Worm (Caenorhabditis elegans) whole organism, mixed stage, embryonic: ENCODE measurements around the gene tap-1.
A peak's percentile ranks its signal among the peaks of the same experiment; 100 is the strongest.

Experiments
- M03D4.4 ChIP-seq: sonication (generic microtip); optimal IDR thresholded peaks from 2 replicates; lab custom pipeline; 2017; ENCODE audit warnings: mild to moderate bottlenecking, missing genetic modification characterization, missing compliant biosample characterization
- bed-3 ChIP-seq: fragments of 200-800 bp; sonication (Bioruptor generic); optimal IDR thresholded peaks from 3 replicates; lab custom pipeline; 2018; ENCODE audit warnings: mild to moderate bottlenecking, missing genetic modification characterization, moderate library complexity, missing compliant biosample characterization
- blmp-1 ChIP-seq: fragments of 150-350 bp; optimal IDR thresholded peaks from 2 replicates; lab custom pipeline; 2014; ENCODE audit warnings: missing biosample characterization, missing genetic modification characterization
- ceh-39 ChIP-seq: fragments of 150-350 bp; optimal IDR thresholded peaks from 2 replicates; lab custom pipeline; 2014; ENCODE audit warnings: missing biosample characterization, missing genetic modification characterization
- ceh-43 ChIP-seq: fragments of 200-800 bp; sonication (Bioruptor generic); optimal IDR thresholded peaks from 2 replicates; lab custom pipeline; 2018; ENCODE audit warnings: mild to moderate bottlenecking, missing genetic modification characterization, moderate library complexity, missing compliant biosample characterization
- ceh-83 ChIP-seq: fragments of 200-800 bp; sonication (Bioruptor generic); optimal IDR thresholded peaks from 2 replicates; lab custom pipeline; 2018; ENCODE audit warnings: mild to moderate bottlenecking, missing genetic modification characterization, missing compliant biosample characterization
- ces-1 ChIP-seq: fragments of 150-350 bp; optimal IDR thresholded peaks from 2 replicates; lab custom pipeline; 2014; ENCODE audit warnings: missing biosample characterization, missing genetic modification reagents, missing genetic modification characterization
- cnd-1 ChIP-seq: fragments of 200-800 bp; sonication (Bioruptor generic); optimal IDR thresholded peaks from 2 replicates; lab custom pipeline; 2018; ENCODE audit warnings: mild to moderate bottlenecking, missing genetic modification characterization, missing compliant biosample characterization
- drap-1 ChIP-seq: fragments of 200-800 bp; sonication (Bioruptor generic); optimal IDR thresholded peaks from 3 replicates; lab custom pipeline; 2018; ENCODE audit warnings: mild to moderate bottlenecking, missing genetic modification characterization, missing compliant biosample characterization
- elt-1 ChIP-seq: sonication (generic microtip); optimal IDR thresholded peaks from 2 replicates; lab custom pipeline; 2017; ENCODE audit warnings: missing genetic modification characterization, mild to moderate bottlenecking, missing compliant biosample characterization, antibody characterized with exemption, moderate library complexity, borderline replicate concordance; ENCODE audit not compliant: insufficient read depth
- elt-3 ChIP-seq: fragments of 150-350 bp; optimal IDR thresholded peaks from 2 replicates; lab custom pipeline; 2014; ENCODE audit warnings: missing biosample characterization, missing genetic modification characterization
- flh-1 ChIP-seq: fragments of 200-800 bp; sonication (Bioruptor generic); optimal IDR thresholded peaks from 2 replicates; lab custom pipeline; 2018; ENCODE audit warnings: mild to moderate bottlenecking, missing genetic modification characterization, moderate library complexity, missing compliant biosample characterization
- ham-2 ChIP-seq: fragments of 200-800 bp; sonication (Bioruptor generic); optimal IDR thresholded peaks from 2 replicates; lab custom pipeline; 2018; ENCODE audit warnings: mild to moderate bottlenecking, missing genetic modification characterization, missing compliant biosample characterization
- hlh-1 ChIP-seq: fragments of 150-350 bp; optimal IDR thresholded peaks from 2 replicates; lab custom pipeline; 2014; ENCODE audit warnings: missing biosample characterization, missing genetic modification reagents, missing genetic modification characterization
- lin-13 ChIP-seq: fragments of 150-350 bp; optimal IDR thresholded peaks from 2 replicates; lab custom pipeline; 2014; ENCODE audit warnings: missing biosample characterization, missing genetic modification characterization
- lin-32 ChIP-seq: fragments of 200-800 bp; sonication (Bioruptor generic); optimal IDR thresholded peaks from 2 replicates; lab custom pipeline; 2018; ENCODE audit warnings: mild to moderate bottlenecking, missing genetic modification characterization, missing compliant biosample characterization
- lsy-2 ChIP-seq: fragments of 150-350 bp; optimal IDR thresholded peaks from 2 replicates; lab custom pipeline; 2014; ENCODE audit warnings: missing biosample characterization, missing genetic modification characterization
- mab-5 ChIP-seq: fragments of 150-350 bp; optimal IDR thresholded peaks from 2 replicates; lab custom pipeline; 2014; ENCODE audit warnings: missing biosample characterization, missing genetic modification characterization
- mep-1 ChIP-seq: fragments of 150-350 bp; optimal IDR thresholded peaks from 2 replicates; lab custom pipeline; 2017; ENCODE audit warnings: missing biosample characterization, missing genetic modification reagents, missing genetic modification characterization, inconsistent platforms
- mls-2 ChIP-seq: sonication (generic microtip); optimal IDR thresholded peaks from 2 replicates; lab custom pipeline; 2016; ENCODE audit warnings: mild to moderate bottlenecking, missing genetic modification characterization, moderate library complexity, missing compliant biosample characterization
- nhr-12 ChIP-seq: fragments of 150-350 bp; optimal IDR thresholded peaks from 2 replicates; lab custom pipeline; 2014; ENCODE audit warnings: missing biosample characterization, missing genetic modification characterization
- nhr-2 ChIP-seq: fragments of 150-350 bp; optimal IDR thresholded peaks from 2 replicates; lab custom pipeline; 2014; ENCODE audit warnings: missing biosample characterization, missing genetic modification characterization
- nhr-237 ChIP-seq: fragments of 150-350 bp; optimal IDR thresholded peaks from 2 replicates; lab custom pipeline; 2014; ENCODE audit warnings: missing biosample characterization, missing genetic modification characterization
- nhr-28 ChIP-seq: fragments of 150-350 bp; optimal IDR thresholded peaks from 2 replicates; lab custom pipeline; 2014; ENCODE audit warnings: missing biosample characterization, missing genetic modification characterization
- nhr-76 ChIP-seq: sonication (generic microtip); optimal IDR thresholded peaks from 2 replicates; lab custom pipeline; 2017; ENCODE audit warnings: missing biosample characterization, missing genetic modification characterization
- pha-4 ChIP-seq: fragments of 150-350 bp; optimal IDR thresholded peaks from 2 replicates; lab custom pipeline; 2018; ENCODE audit warnings: missing biosample characterization, missing genetic modification reagents, missing genetic modification characterization
- sem-2 ChIP-seq: fragments of 200-800 bp; sonication (Bioruptor generic); optimal IDR thresholded peaks from 2 replicates; lab custom pipeline; 2018; ENCODE audit warnings: mild to moderate bottlenecking, missing genetic modification characterization, missing compliant biosample characterization
- snpc-4 ChIP-seq: fragments of 150-350 bp; optimal IDR thresholded peaks from 2 replicates; lab custom pipeline; 2014; ENCODE audit warnings: missing biosample characterization, missing genetic modification characterization
- sptf-1 ChIP-seq: sonication (generic microtip); optimal IDR thresholded peaks from 2 replicates; lab custom pipeline; 2017; ENCODE audit warnings: mild to moderate bottlenecking, missing genetic modification characterization, moderate library complexity, missing compliant biosample characterization
- tbx-8 ChIP-seq: fragments of 200-800 bp; sonication (Bioruptor generic); optimal IDR thresholded peaks from 2 replicates; lab custom pipeline; 2018; ENCODE audit warnings: mild to moderate bottlenecking, missing genetic modification characterization, moderate library complexity, missing compliant biosample characterization
- unc-120 ChIP-seq: sonication (generic microtip); optimal IDR thresholded peaks from 2 replicates; lab custom pipeline; 2017; ENCODE audit warnings: missing genetic modification characterization, missing compliant biosample characterization; ENCODE audit not compliant: poor library complexity, severe bottlenecking
- unc-39 ChIP-seq: fragments of 150-350 bp; optimal IDR thresholded peaks from 2 replicates; lab custom pipeline; 2014; ENCODE audit warnings: missing biosample characterization, missing genetic modification characterization
- unc-62 ChIP-seq: fragments of 150-350 bp; optimal IDR thresholded peaks from 2 replicates; lab custom pipeline; 2014; ENCODE audit warnings: missing biosample characterization, missing genetic modification reagents, missing genetic modification characterization
- zip-8 ChIP-seq: fragments of 150-350 bp; optimal IDR thresholded peaks from 2 replicates; lab custom pipeline; 2014; ENCODE audit warnings: missing biosample characterization, missing genetic modification characterization
- ztf-11 ChIP-seq: fragments of 150-350 bp; optimal IDR thresholded peaks from 2 replicates; lab custom pipeline; 2014; ENCODE audit warnings: missing biosample characterization, missing genetic modification characterization

tap-1 gene

DNA sequence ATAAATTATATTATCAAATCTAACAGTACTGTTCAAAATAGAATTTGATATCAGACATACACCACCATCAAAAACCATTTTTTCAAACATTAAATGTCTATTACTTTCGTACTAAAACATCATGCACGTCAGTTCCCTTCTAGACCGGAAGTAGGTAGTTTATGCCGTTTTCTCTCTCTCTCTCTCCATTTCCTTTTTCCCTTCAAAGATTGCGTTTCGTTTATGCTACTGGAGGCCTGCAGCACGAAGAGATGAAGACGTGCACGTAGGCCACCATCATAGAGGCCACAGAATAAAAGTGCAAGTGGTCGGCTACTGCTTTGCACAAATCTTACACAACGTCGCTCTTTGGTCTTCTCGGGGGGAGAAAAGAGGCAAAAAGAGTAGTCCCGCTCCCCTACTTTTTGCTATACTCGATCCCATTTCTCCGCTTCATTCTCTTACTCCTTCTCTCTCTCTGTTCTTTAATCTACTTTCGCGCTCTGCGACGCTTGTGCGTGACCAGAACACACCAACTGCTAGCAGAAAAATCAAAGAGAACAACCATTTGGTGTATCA lies 27.9 kb upstream of the tap-1 start:
- no peak for TF ChIP-seq mls-2 (tag; lab: Kevin White, UChicago)
- peak; percentile 5 for TF ChIP-seq nhr-237 (tag; lab: Kevin White, UChicago)
- TF ChIP-seq nhr-2, result no peak
- TF ChIP-seq lin-32 (GFP tag; lab: Kevin White, UChicago), result no peak
- TF ChIP-seq blmp-1, result no peak
- TF ChIP-seq mab-5 (tag; lab: Kevin White, UChicago), result no peak
- TF ChIP-seq snpc-4, result no peak
- no peak for TF ChIP-seq nhr-12 (tag; lab: Kevin White, UChicago)
- TF ChIP-seq ceh-83, result no peak
- peak; percentile 80 for TF ChIP-seq hlh-1 (tag; lab: Kevin White, UChicago)
- TF ChIP-seq pha-4 (tag; lab: Kevin White, UChicago), result no peak
- TF ChIP-seq nhr-76 (tag; lab: Kevin White, UChicago), result no peak
- TF ChIP-seq ceh-39, result no peak
- TF ChIP-seq unc-39, result no peak
- TF ChIP-seq sem-2, result no peak
- TF ChIP-seq ztf-11 (tag; lab: Kevin White, UChicago), result no peak
- peak; percentile 59 for TF ChIP-seq unc-120 (tag; lab: Kevin White, UChicago)
- TF ChIP-seq nhr-28, result no peak
- TF ChIP-seq ham-2, result no peak
- no peak for TF ChIP-seq sptf-1
- TF ChIP-seq unc-62 (GFP tag; lab: Kevin White, UChicago), result peak; percentile 11
- no peak for TF ChIP-seq ceh-43 (GFP tag; lab: Kevin White, UChicago)
- TF ChIP-seq elt-1 (tag; lab: Kevin White, UChicago), result no peak
- peak; percentile 9 for TF ChIP-seq drap-1 (GFP tag; lab: Kevin White, UChicago)
- TF ChIP-seq mep-1 (tag; lab: Kevin White, UChicago), result no peak
- peak; percentile 38 for TF ChIP-seq M03D4.4 (tag; lab: Kevin White, UChicago)
- TF ChIP-seq bed-3, result no peak
- no peak for TF ChIP-seq cnd-1 (tag; lab: Kevin White, UChicago)
- peak; percentile 1 for TF ChIP-seq lsy-2 (tag; lab: Kevin White, UChicago)
- TF ChIP-seq flh-1 (GFP tag; lab: Kevin White, UChicago), result no peak
- no peak for TF ChIP-seq zip-8 (tag; lab: Kevin White, UChicago)
- no peak for TF ChIP-seq lin-13 (tag; lab: Kevin White, UChicago)
- peak; percentile 64 for TF ChIP-seq ces-1
- TF ChIP-seq tbx-8 (GFP tag; lab: Kevin White, UChicago), result no peak
- no peak for TF ChIP-seq elt-3 (tag; lab: Kevin White, UChicago)

DNA sequence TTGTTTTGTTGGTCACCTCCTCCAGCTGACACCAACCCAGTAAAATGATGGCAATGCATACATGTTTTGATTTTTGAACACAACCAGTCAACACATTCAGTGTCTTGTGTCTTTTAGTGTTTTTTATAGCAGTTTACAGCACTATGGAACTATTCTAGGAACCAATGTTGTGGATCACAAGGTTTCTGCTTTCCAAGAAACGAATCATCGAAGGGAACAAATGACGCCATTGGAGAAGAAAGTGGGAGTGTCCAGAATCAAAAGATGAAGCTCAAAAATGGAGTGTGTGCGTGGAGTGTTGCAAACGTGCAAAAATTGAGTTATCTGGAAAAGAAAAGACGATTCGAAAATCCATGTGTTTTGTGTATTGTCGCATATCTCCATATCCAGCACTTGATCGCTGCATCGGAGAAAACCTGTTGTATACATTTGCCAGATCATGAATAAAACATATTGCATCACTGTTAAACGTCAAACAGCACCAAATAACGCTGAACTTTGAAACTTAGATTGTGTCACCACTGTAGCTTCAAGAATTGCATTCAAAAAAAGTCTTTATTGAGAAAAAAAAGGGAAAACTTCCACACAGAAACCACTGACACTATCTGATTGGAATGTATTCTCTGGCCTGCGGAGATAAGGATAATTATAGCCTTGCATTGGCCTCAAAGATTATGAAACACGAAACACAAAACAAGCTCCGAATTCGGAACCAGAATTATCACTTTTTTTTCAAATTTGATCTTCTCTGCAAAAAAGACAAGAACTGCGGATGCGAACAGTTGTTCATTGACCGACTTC lies 26.9 kb upstream of the tap-1 start:
- TF ChIP-seq elt-3 (tag; lab: Kevin White, UChicago), result no peak
- TF ChIP-seq elt-1 (tag; lab: Kevin White, UChicago), result peak; percentile 87
- peak; percentile 48 for TF ChIP-seq hlh-1 (tag; lab: Kevin White, UChicago)
- no peak for TF ChIP-seq ceh-39
- TF ChIP-seq unc-62 (GFP tag; lab: Kevin White, UChicago), result peak; percentile 53

DNA sequence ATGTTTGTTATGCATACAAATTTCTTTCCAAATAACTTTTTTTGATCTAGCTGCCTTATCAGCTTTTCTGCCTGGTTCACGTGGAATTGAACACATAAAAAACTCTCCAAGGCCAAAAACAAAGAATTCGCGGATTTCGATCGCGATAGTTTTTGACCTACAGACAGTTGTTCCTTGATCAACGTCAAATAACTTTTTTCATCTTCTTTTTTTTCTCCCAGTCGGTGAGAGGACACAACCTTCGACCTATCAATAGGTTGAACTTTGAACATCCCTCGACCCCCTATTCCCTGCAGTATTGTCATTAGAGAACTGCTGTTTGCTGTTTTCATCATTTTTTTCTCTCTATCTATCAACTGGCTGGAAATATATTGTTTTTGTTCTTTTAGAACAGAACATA lies 25.6 kb upstream of the tap-1 start:
- TF ChIP-seq ceh-83, result no peak
- no peak for TF ChIP-seq mab-5 (tag; lab: Kevin White, UChicago)
- TF ChIP-seq nhr-12 (tag; lab: Kevin White, UChicago), result no peak
- TF ChIP-seq lin-13 (tag; lab: Kevin White, UChicago), result no peak
- no peak for TF ChIP-seq hlh-1 (tag; lab: Kevin White, UChicago)
- TF ChIP-seq snpc-4, result no peak
- TF ChIP-seq sem-2, result no peak
- TF ChIP-seq zip-8 (tag; lab: Kevin White, UChicago), result no peak
- no peak for TF ChIP-seq sptf-1
- no peak for TF ChIP-seq tbx-8 (GFP tag; lab: Kevin White, UChicago)
- no peak for TF ChIP-seq cnd-1 (tag; lab: Kevin White, UChicago)
- no peak for TF ChIP-seq bed-3
- no peak for TF ChIP-seq blmp-1
- no peak for TF ChIP-seq elt-3 (tag; lab: Kevin White, UChicago)
- no peak for TF ChIP-seq pha-4 (tag; lab: Kevin White, UChicago)
- TF ChIP-seq nhr-237 (tag; lab: Kevin White, UChicago), result no peak
